Worm (Caenorhabditis elegans) whole organism, L4/young adult: ENCODE measurements around the gene srg-7.

Source experiments
- W03F9.2 ChIP-seq: fragments of 150-350 bp; optimal IDR thresholded peaks from 2 replicates; lab custom pipeline; 2014; ENCODE audit warnings: missing biosample characterization, missing genetic modification characterization
- him-1 ChIP-seq: sonication (generic microtip); optimal IDR thresholded peaks from 2 replicates; lab custom pipeline; 2016; ENCODE audit warnings: missing genotype, missing genetic modification reagents, missing genetic modification characterization, missing compliant biosample characterization

- TF ChIP-seq him-1 (no peak), W03F9.2 (tag; lab: Kevin White, UChicago) (no peak)
Measured at ce11 chrIII:6240528-6240927, 27.4 kb downstream of the srg-7 start, which contains the start of gene T12A2.3.
